Fruit fly (Drosophila melanogaster) whole organism, embryonic: ENCODE measurements around the gene CG17028.

ENCODE experiments used
- Ada2b ChIP-seq: fragments of 200-800 bp; sonication (Bioruptor generic); IDR thresholded peaks from 2 replicates; pipeline ENCODE4 v1.3.6; 2022; ENCODE audit warnings: missing biosample characterization, missing genetic modification characterization
- CG10366 ChIP-seq: fragments of 200-800 bp; sonication (Bioruptor generic); IDR thresholded peaks from 2 replicates; pipeline ENCODE4 v1.3.6; 2022; ENCODE audit warnings: missing biosample characterization, missing genetic modification characterization
- CG10431 ChIP-seq: fragments of 200-800 bp; sonication (Bioruptor generic); optimal IDR thresholded peaks from 3 replicates; lab custom pipeline; 2018; ENCODE audit warnings: missing biosample characterization, mild to moderate bottlenecking, missing genetic modification characterization
- CG11085 ChIP-seq: fragments of 200-800 bp; sonication (Bioruptor generic); IDR thresholded peaks from 2 replicates; pipeline ENCODE4 v1.3.6; 2022; ENCODE audit warnings: missing biosample characterization, missing genetic modification characterization
- CG11696 ChIP-seq: fragments of 200-800 bp; sonication (Bioruptor generic); IDR thresholded peaks from 2 replicates; pipeline ENCODE4 v1.3.6; 2022; ENCODE audit warnings: missing biosample characterization, missing genetic modification characterization
- CG11723 ChIP-seq: fragments of 200-800 bp; sonication (Bioruptor generic); optimal IDR thresholded peaks from 2 replicates; lab custom pipeline; 2017; ENCODE audit warnings: missing biosample characterization, mild to moderate bottlenecking, missing genetic modification characterization
- CG1233 ChIP-seq: fragments of 200-800 bp; sonication (Bioruptor generic); optimal IDR thresholded peaks from 4 replicates; lab custom pipeline; 2018; ENCODE audit warnings: missing biosample characterization, mild to moderate bottlenecking, missing genetic modification characterization
- CG12659 ChIP-seq: fragments of 200-800 bp; sonication (Bioruptor generic); optimal IDR thresholded peaks from 3 replicates; lab custom pipeline; 2017; ENCODE audit warnings: mild to moderate bottlenecking, missing biosample characterization, missing genetic modification reagents, missing genetic modification characterization
- CG13424 ChIP-seq: fragments of 200-800 bp; sonication (Bioruptor generic); optimal IDR thresholded peaks from 2 replicates; lab custom pipeline; 2019; ENCODE audit warnings: missing biosample characterization, mild to moderate bottlenecking, missing genetic modification characterization, moderate library complexity
- CG14441 ChIP-seq: fragments of 200-800 bp; sonication (Bioruptor generic); IDR thresholded peaks from 2 replicates; pipeline ENCODE4 v1.3.6; 2022; ENCODE audit warnings: missing biosample characterization, missing genetic modification characterization
- CG1603 ChIP-seq: fragments of 200-800 bp; sonication (Bioruptor generic); optimal IDR thresholded peaks from 2 replicates; lab custom pipeline; 2019; ENCODE audit warnings: missing biosample characterization, mild to moderate bottlenecking, missing genetic modification characterization, moderate library complexity
- CG17568 ChIP-seq: fragments of 200-800 bp; sonication (Bioruptor generic); optimal IDR thresholded peaks from 2 replicates; lab custom pipeline; 2018; ENCODE audit warnings: missing biosample characterization, mild to moderate bottlenecking, missing genetic modification characterization, moderate library complexity
- CG31224 ChIP-seq: fragments of 200-800 bp; sonication (Bioruptor generic); IDR thresholded peaks from 2 replicates; pipeline ENCODE4 v1.3.6; 2022; ENCODE audit warnings: missing biosample characterization, missing genetic modification characterization
- CG34376 ChIP-seq: fragments of 200-800 bp; sonication (Bioruptor generic); optimal IDR thresholded peaks from 2 replicates; lab custom pipeline; 2018; ENCODE audit warnings: missing biosample characterization, mild to moderate bottlenecking, missing genetic modification characterization
- CG4424 ChIP-seq: fragments of 200-800 bp; sonication (Bioruptor generic); optimal IDR thresholded peaks from 3 replicates; lab custom pipeline; 2016; ENCODE audit warnings: missing biosample characterization, missing genetic modification characterization
- CG6854 ChIP-seq: fragments of 200-800 bp; sonication (Bioruptor generic); optimal IDR thresholded peaks from 3 replicates; lab custom pipeline; 2017; ENCODE audit warnings: missing biosample characterization, mild to moderate bottlenecking, missing genetic modification characterization
- CG7745 ChIP-seq: fragments of 200-800 bp; sonication (Bioruptor generic); optimal IDR thresholded peaks from 2 replicates; lab custom pipeline; 2018; ENCODE audit warnings: missing biosample characterization, mild to moderate bottlenecking, missing genetic modification characterization, moderate library complexity
- CG7963 ChIP-seq: fragments of 200-800 bp; sonication (Bioruptor generic); IDR thresholded peaks from 3 replicates; pipeline ENCODE4 v1.3.6; 2022; ENCODE audit warnings: missing biosample characterization, missing genetic modification characterization; ENCODE audit not compliant: partially characterized antibody
- CG7987 ChIP-seq: fragments of 200-800 bp; sonication (Bioruptor generic); optimal IDR thresholded peaks from 2 replicates; lab custom pipeline; 2018; ENCODE audit warnings: missing biosample characterization, mild to moderate bottlenecking, missing genetic modification characterization, moderate library complexity
- CG8089 ChIP-seq: fragments of 200-800 bp; sonication (Bioruptor generic); optimal IDR thresholded peaks from 3 replicates; lab custom pipeline; 2016; ENCODE audit warnings: missing biosample characterization, missing genetic modification characterization
- CG8924 ChIP-seq: fragments of 200-800 bp; optimal IDR thresholded peaks from 3 replicates; lab custom pipeline; 2019; ENCODE audit warnings: missing biosample characterization, mild to moderate bottlenecking, missing genetic modification characterization, moderate library complexity
- CG9817 ChIP-seq: fragments of 200-800 bp; sonication (Bioruptor generic); optimal IDR thresholded peaks from 2 replicates; lab custom pipeline; 2018; ENCODE audit warnings: missing biosample characterization, mild to moderate bottlenecking, missing genetic modification characterization, moderate library complexity
- CG9932 ChIP-seq: fragments of 200-800 bp; sonication (Bioruptor generic); IDR thresholded peaks from 2 replicates; pipeline ENCODE4 v1.3.6; 2022; ENCODE audit warnings: missing biosample characterization, missing genetic modification characterization
- CTCF ChIP-seq: fragments of 200-800 bp; sonication (Bioruptor generic); optimal IDR thresholded peaks from 2 replicates; lab custom pipeline; 2017; ENCODE audit warnings: missing biosample characterization, mild to moderate bottlenecking, missing genetic modification characterization, moderate library complexity
- D ChIP-seq, 2 experiments: fragments of 200-800 bp in 1 of 2; fragments of >200 bp in 1 of 2; sonication (Bioruptor generic) in 1 of 2; optimal IDR thresholded peaks; 2 replicates in 1 of 2; 3 replicates in 1 of 2; lab custom pipeline; 2017; ENCODE audit warnings: mild to moderate bottlenecking in 1 of 2, missing biosample characterization in 1 of 2, missing genetic modification characterization in 1 of 2, missing genetic modification reagents in 1 of 2
- Dek ChIP-seq: fragments of 200-800 bp; sonication (Bioruptor generic); optimal IDR thresholded peaks from 3 replicates; lab custom pipeline; 2019; ENCODE audit warnings: missing biosample characterization, mild to moderate bottlenecking, missing genetic modification characterization, moderate library complexity
- E2f1 ChIP-seq: fragments of 200-800 bp; sonication (Bioruptor generic); IDR thresholded peaks from 2 replicates; pipeline ENCODE4 v1.3.6; 2022; ENCODE audit warnings: missing biosample characterization, missing genetic modification characterization
- Fer1 ChIP-seq: fragments of 200-800 bp; sonication (Bioruptor generic); optimal IDR thresholded peaks from 2 replicates; lab custom pipeline; 2017; ENCODE audit warnings: missing biosample characterization, mild to moderate bottlenecking, missing genetic modification characterization
- Jarid2 ChIP-seq: fragments of 200-800 bp; sonication (Bioruptor generic); optimal IDR thresholded peaks from 3 replicates; lab custom pipeline; 2017; ENCODE audit warnings: mild to moderate bottlenecking, missing biosample characterization, missing genetic modification reagents, missing genetic modification characterization
- Myb ChIP-seq: fragments of 200-800 bp; sonication (Bioruptor generic); optimal IDR thresholded peaks from 2 replicates; lab custom pipeline; 2016; ENCODE audit warnings: missing biosample characterization, missing genetic modification characterization
- Neu2 ChIP-seq: fragments of 200-800 bp; sonication (Bioruptor generic); optimal IDR thresholded peaks from 3 replicates; lab custom pipeline; 2016; ENCODE audit warnings: missing biosample characterization, missing genetic modification characterization, borderline replicate concordance
- PHDP ChIP-seq: fragments of 200-800 bp; sonication (Bioruptor generic); optimal IDR thresholded peaks from 3 replicates; lab custom pipeline; 2018; ENCODE audit warnings: missing biosample characterization, mild to moderate bottlenecking, missing genetic modification characterization, moderate library complexity
- Side ChIP-seq: fragments of 200-800 bp; sonication (Bioruptor generic); optimal IDR thresholded peaks from 2 replicates; lab custom pipeline; 2016; ENCODE audit warnings: missing biosample characterization, missing genetic modification characterization
- TFAM ChIP-seq: fragments of 200-800 bp; sonication (Bioruptor generic); optimal IDR thresholded peaks from 2 replicates; lab custom pipeline; 2017; ENCODE audit warnings: missing biosample characterization, missing genetic modification characterization, inconsistent platforms
- Vsx1 ChIP-seq: fragments of 200-800 bp; sonication (Bioruptor generic); optimal IDR thresholded peaks from 2 replicates; lab custom pipeline; 2017; ENCODE audit warnings: missing biosample characterization, mild to moderate bottlenecking, missing genetic modification characterization, missing genetic modification reagents
- abd-A ChIP-seq: fragments of 200-800 bp; sonication (Bioruptor generic); optimal IDR thresholded peaks from 3 replicates; lab custom pipeline; 2019; ENCODE audit warnings: missing biosample characterization, mild to moderate bottlenecking, missing genetic modification characterization, moderate library complexity
- al ChIP-seq: fragments of 200-800 bp; sonication (Bioruptor generic); IDR thresholded peaks from 2 replicates; pipeline ENCODE4 v1.3.6; 2022; ENCODE audit warnings: missing biosample characterization, missing genetic modification characterization
- croc ChIP-seq: fragments of 200-800 bp; sonication (Bioruptor generic); conservative IDR thresholded peaks from 3 replicates; pipeline ENCODE4 v1.3.6; 2022; ENCODE audit warnings: missing biosample characterization, missing genetic modification characterization
- crp ChIP-seq, 2 experiments: fragments of 200-800 bp; sonication (Bioruptor generic); optimal IDR thresholded peaks; 2 replicates in 1 of 2; 3 replicates in 1 of 2; lab custom pipeline; 2017; ENCODE audit warnings: missing biosample characterization in 2 of 2, missing genetic modification characterization in 2 of 2, mild to moderate bottlenecking in 1 of 2, moderate library complexity in 1 of 2
- dm ChIP-seq: fragments of 200-800 bp; sonication (Bioruptor generic); optimal IDR thresholded peaks from 3 replicates; lab custom pipeline; 2016; ENCODE audit warnings: missing biosample characterization, missing genetic modification characterization
- dmrt99B ChIP-seq: fragments of 200-800 bp; sonication (Bioruptor generic); optimal IDR thresholded peaks from 2 replicates; lab custom pipeline; 2018; ENCODE audit warnings: missing biosample characterization, mild to moderate bottlenecking, missing genetic modification characterization, moderate library complexity
- esg ChIP-seq: fragments of 200-800 bp; sonication (Bioruptor generic); conservative IDR thresholded peaks from 2 replicates; pipeline ENCODE4 v1.3.6; 2022; ENCODE audit warnings: missing biosample characterization, missing genetic modification characterization
- ham ChIP-seq: fragments of 200-800 bp; sonication (Bioruptor generic); IDR thresholded peaks from 2 replicates; pipeline ENCODE4 v1.3.6; 2022; ENCODE audit warnings: missing biosample characterization, missing genetic modification characterization
- mld ChIP-seq: fragments of 200-800 bp; sonication (Bioruptor generic); IDR thresholded peaks from 3 replicates; pipeline ENCODE4 v1.3.6; 2022; ENCODE audit warnings: missing biosample characterization, missing genetic modification characterization; ENCODE audit not compliant: partially characterized antibody
- pum ChIP-seq: fragments of 200-800 bp; sonication (Bioruptor generic); optimal IDR thresholded peaks from 2 replicates; lab custom pipeline; 2016; ENCODE audit warnings: missing biosample characterization, missing genetic modification characterization
- seq ChIP-seq: fragments of 200-800 bp; sonication (Bioruptor generic); IDR thresholded peaks from 2 replicates; pipeline ENCODE4 v1.3.6; 2022; ENCODE audit warnings: missing biosample characterization, missing genetic modification characterization
- sima ChIP-seq: fragments of 200-800 bp; sonication (Bioruptor generic); optimal IDR thresholded peaks from 2 replicates; lab custom pipeline; 2016; ENCODE audit warnings: missing biosample characterization, missing genetic modification characterization
- tgo ChIP-seq: fragments of 200-800 bp; sonication (Bioruptor generic); IDR thresholded peaks from 3 replicates; pipeline ENCODE4 v1.3.6; 2022; ENCODE audit warnings: missing biosample characterization, missing genetic modification characterization
- vvl ChIP-seq: fragments of 200-800 bp; sonication (Bioruptor generic); IDR thresholded peaks from 2 replicates; pipeline ENCODE4 v1.3.6; 2022; ENCODE audit warnings: missing biosample characterization, missing genetic modification characterization
- zf30C ChIP-seq: fragments of 200-800 bp; sonication (Bioruptor generic); optimal IDR thresholded peaks from 3 replicates; lab custom pipeline; 2018; ENCODE audit warnings: missing biosample characterization, mild to moderate bottlenecking, missing genetic modification characterization

The CG17028 gene

dm6 chr3L:16021064-16021683 is 42.9 kb downstream of the CG17028 start (continued):
- TF ChIP-seq pum (GFP tag; lab: Kevin White, UChicago) = peak; percentile 31
- peak; percentile 68 for TF ChIP-seq D (optimal IDR thresholded peaks at IDR 0.05; lab: Kevin White, UChicago)
- peak; percentile 63 for TF ChIP-seq D (GFP tag; optimal IDR thresholded peaks at IDR 0.05; lab: Kevin White, UChicago)
- TF ChIP-seq TFAM (GFP tag; lab: Kevin White, UChicago) = no peak
- no peak for TF ChIP-seq CG9817
- TF ChIP-seq CG14441 (GFP tag; lab: Robert Waterston, UW) = 0 out of 2 replicates have a peak, but pooled peaks have one; percentile 21
- peak; percentile 46 for TF ChIP-seq CG13424 (tag; lab: Kevin White, UChicago)
- no peak for TF ChIP-seq CG6854
- no peak for TF ChIP-seq seq
- TF ChIP-seq CG17568 = no peak
- no peak for TF ChIP-seq CG11723 (GFP tag; lab: Kevin White, UChicago)
- no peak for TF ChIP-seq Vsx1 (GFP tag; lab: Kevin White, UChicago)
- TF ChIP-seq Jarid2 = no peak
- no peak for TF ChIP-seq CG7745 (tag; lab: Kevin White, UChicago)
- no peak for TF ChIP-seq Fer1
- TF ChIP-seq Side (GFP tag; lab: Kevin White, UChicago) = peak; percentile 46
- TF ChIP-seq CG7963 (GFP tag; lab: Robert Waterston, UW) = no peak
- TF ChIP-seq CG4424 (GFP tag; lab: Kevin White, UChicago) = peak; percentile 63
- TF ChIP-seq PHDP (tag; lab: Kevin White, UChicago) = no peak
- TF ChIP-seq mld (GFP tag; lab: Robert Waterston, UW) = no peak
- TF ChIP-seq CG11696 (GFP tag; lab: Robert Waterston, UW) = no peak
- no peak for TF ChIP-seq CG31224 (GFP tag; lab: Robert Waterston, UW)
- no peak for TF ChIP-seq CG7987 (GFP tag; lab: Kevin White, UChicago)
- TF ChIP-seq dm (GFP tag; lab: Kevin White, UChicago) = no peak
- peak; percentile 28 for TF ChIP-seq CG10366 (GFP tag; lab: Robert Waterston, UW)
- no peak for TF ChIP-seq ham
- peak; percentile 80 for TF ChIP-seq zf30C (GFP tag; lab: Kevin White, UChicago)
- TF ChIP-seq E2f1 = peak; percentile 42; the same call in 1 of the 2 replicates
- peak; percentile 29; the same call in 1 of the 2 replicates for TF ChIP-seq esg
- TF ChIP-seq Neu2 (GFP tag; lab: Kevin White, UChicago) = no peak
- no peak for TF ChIP-seq abd-A (tag; lab: Kevin White, UChicago)
- no peak for TF ChIP-seq CG12659 (GFP tag; lab: Kevin White, UChicago)
- TF ChIP-seq CG9932 = no peak
- TF ChIP-seq tgo (GFP tag; lab: Robert Waterston, UW) = peak; percentile 40; the same call in 2 of the 3 replicates
- no peak for TF ChIP-seq crp (GFP tag; optimal IDR thresholded peaks at IDR 0.05; lab: Kevin White, UChicago)
- TF ChIP-seq Ada2b = peak; percentile 22; the same call in 1 of the 2 replicates
- no peak for TF ChIP-seq al (GFP tag; lab: Robert Waterston, UW)
- TF ChIP-seq CG1233 = peak; percentile 47
- no peak for TF ChIP-seq CG34376
- no peak for TF ChIP-seq CTCF (GFP tag; lab: Kevin White, UChicago)
- peak; percentile 72 for TF ChIP-seq vvl (GFP tag; lab: Robert Waterston, UW)
- TF ChIP-seq CG8089 (GFP tag; lab: Kevin White, UChicago) = peak; percentile 51
- no peak for TF ChIP-seq sima (GFP tag; lab: Kevin White, UChicago)
- TF ChIP-seq Myb (GFP tag; lab: Kevin White, UChicago) = no peak
- no peak; the same call in 1 of the 3 replicates for TF ChIP-seq croc (GFP tag; lab: Robert Waterston, UW)
- peak; percentile 59 for TF ChIP-seq dmrt99B (tag; lab: Kevin White, UChicago)
- peak; percentile 87 for TF ChIP-seq CG1603 (tag; lab: Kevin White, UChicago)
- no peak for TF ChIP-seq Dek (tag; lab: Kevin White, UChicago)
- peak; percentile 73 for TF ChIP-seq CG8924 (tag; lab: Kevin White, UChicago)
- no peak for TF ChIP-seq CG11085 (GFP tag; lab: Robert Waterston, UW)
- TF ChIP-seq CG10431 = no peak
